Worm (Caenorhabditis elegans) whole organism, late embryonic: ENCODE measurements around the gene smf-2.

ENCODE experiments used
- ceh-14 ChIP-seq: sonication (generic microtip); optimal IDR thresholded peaks from 2 replicates; lab custom pipeline; 2016; ENCODE audit warnings: missing genotype, missing genetic modification characterization, missing compliant biosample characterization
- ceh-24 ChIP-seq: sonication (generic microtip); optimal IDR thresholded peaks from 2 replicates; lab custom pipeline; 2016; ENCODE audit warnings: mild to moderate bottlenecking, missing genetic modification characterization, missing compliant biosample characterization
- hlh-30 ChIP-seq: sonication (generic microtip); optimal IDR thresholded peaks from 2 replicates; lab custom pipeline; 2017; ENCODE audit warnings: antibody characterized with exemption, missing genetic modification characterization, missing compliant biosample characterization; ENCODE audit not compliant: insufficient read depth
- mec-3 ChIP-seq: sonication (generic microtip); optimal IDR thresholded peaks from 2 replicates; lab custom pipeline; 2016; ENCODE audit warnings: borderline replicate concordance, missing genetic modification characterization, missing compliant biosample characterization
- nfya-1 ChIP-seq: sonication (generic microtip); optimal IDR thresholded peaks from 2 replicates; lab custom pipeline; 2017; ENCODE audit warnings: missing genetic modification characterization, mild to moderate bottlenecking, missing compliant biosample characterization, antibody characterized with exemption, moderate library complexity
- odd-2 ChIP-seq: sonication (generic microtip); optimal IDR thresholded peaks from 2 replicates; lab custom pipeline; 2017; ENCODE audit warnings: antibody characterized with exemption, mild to moderate bottlenecking, missing genetic modification characterization, missing compliant biosample characterization
- rnt-1 ChIP-seq: sonication (generic microtip); optimal IDR thresholded peaks from 2 replicates; lab custom pipeline; 2016; ENCODE audit warnings: missing genetic modification characterization, missing compliant biosample characterization
- tbx-2 ChIP-seq: sonication (generic microtip); optimal IDR thresholded peaks from 2 replicates; lab custom pipeline; 2016; ENCODE audit warnings: missing genetic modification characterization, missing compliant biosample characterization
- tbx-7 ChIP-seq: sonication (generic microtip); optimal IDR thresholded peaks from 2 replicates; lab custom pipeline; 2016; ENCODE audit warnings: missing genotype, missing genetic modification characterization, missing compliant biosample characterization

ce11 chrX:6693331-6693730 lies 25.2 kb downstream of the smf-2 start, which contains the start of gene F38B6.3:
- no peak for TF ChIP-seq ceh-14 (tag; lab: Kevin White, UChicago)
- no peak for TF ChIP-seq odd-2 (tag; lab: Kevin White, UChicago)
- no peak for TF ChIP-seq mec-3 (tag; lab: Kevin White, UChicago)
- TF ChIP-seq ceh-24 (tag; lab: Kevin White, UChicago) = no peak
- no peak for TF ChIP-seq nfya-1
- TF ChIP-seq tbx-2 (tag; lab: Kevin White, UChicago) = no peak
- TF ChIP-seq rnt-1 (tag; lab: Kevin White, UChicago) = no peak
- TF ChIP-seq tbx-7 (tag; lab: Kevin White, UChicago) = no peak
- TF ChIP-seq hlh-30 (tag; lab: Kevin White, UChicago) = no peak
